Fruit fly (Drosophila melanogaster) whole organism, embryonic: ENCODE data around the gene CG32845.
A peak's percentile ranks its signal among the peaks of the same experiment; 100 is the strongest.

ENCODE experiments used
- Ada2b ChIP-seq: fragments of 200-800 bp; sonication (Bioruptor generic); IDR thresholded peaks from 2 replicates; pipeline ENCODE4 v1.3.6; 2022; ENCODE audit warnings: missing biosample characterization, missing genetic modification characterization
- B-H2 ChIP-seq: fragments of 200-800 bp; sonication (Bioruptor generic); optimal IDR thresholded peaks from 2 replicates; lab custom pipeline; 2018; ENCODE audit warnings: missing biosample characterization, mild to moderate bottlenecking, missing genetic modification characterization
- CG10462 ChIP-seq: fragments of 200-800 bp; sonication (Bioruptor generic); optimal IDR thresholded peaks from 2 replicates; lab custom pipeline; 2016; ENCODE audit warnings: missing biosample characterization, missing genetic modification characterization
- CG11398 ChIP-seq: fragments of 200-800 bp; sonication (Bioruptor generic); optimal IDR thresholded peaks from 2 replicates; lab custom pipeline; 2016; ENCODE audit warnings: missing biosample characterization, missing genetic modification characterization
- CG11695 ChIP-seq: fragments of 200-800 bp; sonication (Bioruptor generic); IDR thresholded peaks from 3 replicates; pipeline ENCODE4 v1.3.6; 2022; ENCODE audit warnings: missing biosample characterization, missing genetic modification characterization
- CG12659 ChIP-seq: fragments of 200-800 bp; sonication (Bioruptor generic); optimal IDR thresholded peaks from 3 replicates; lab custom pipeline; 2017; ENCODE audit warnings: mild to moderate bottlenecking, missing biosample characterization, missing genetic modification reagents, missing genetic modification characterization
- CG13775 ChIP-seq: fragments of 200-800 bp; sonication (Bioruptor generic); optimal IDR thresholded peaks from 3 replicates; lab custom pipeline; 2017; ENCODE audit warnings: missing biosample characterization, mild to moderate bottlenecking, missing genetic modification characterization
- CG18764 ChIP-seq: fragments of 200-800 bp; sonication (Bioruptor generic); optimal IDR thresholded peaks from 3 replicates; lab custom pipeline; 2016; ENCODE audit warnings: missing biosample characterization, missing genetic modification characterization
- CG2199 ChIP-seq: fragments of 200-800 bp; sonication (Bioruptor generic); IDR thresholded peaks from 3 replicates; pipeline ENCODE4 v1.3.6; 2022; ENCODE audit warnings: missing biosample characterization, missing genetic modification characterization
- CG30020 ChIP-seq: fragments of 200-800 bp; optimal IDR thresholded peaks from 2 replicates; lab custom pipeline; 2019; ENCODE audit warnings: missing biosample characterization, mild to moderate bottlenecking, missing genetic modification characterization, moderate library complexity
- CG3407 ChIP-seq: fragments of 200-800 bp; sonication (Bioruptor generic); optimal IDR thresholded peaks from 2 replicates; lab custom pipeline; 2018; ENCODE audit warnings: missing biosample characterization, mild to moderate bottlenecking, missing genetic modification characterization
- CG3838 ChIP-seq: fragments of 200-800 bp; sonication (Bioruptor generic); optimal IDR thresholded peaks from 3 replicates; lab custom pipeline; 2016; ENCODE audit warnings: missing biosample characterization, missing genetic modification characterization
- CG4820 ChIP-seq: fragments of 200-800 bp; sonication (Bioruptor generic); optimal IDR thresholded peaks from 3 replicates; lab custom pipeline; 2016; ENCODE audit warnings: missing biosample characterization, missing genetic modification characterization
- CG9609 ChIP-seq: fragments of 200-800 bp; sonication (Bioruptor generic); optimal IDR thresholded peaks from 3 replicates; lab custom pipeline; 2016; ENCODE audit warnings: missing biosample characterization, missing genetic modification characterization
- CG9932 ChIP-seq: fragments of 200-800 bp; sonication (Bioruptor generic); IDR thresholded peaks from 2 replicates; pipeline ENCODE4 v1.3.6; 2022; ENCODE audit warnings: missing biosample characterization, missing genetic modification characterization
- Deaf1 ChIP-seq: fragments of 200-800 bp; optimal IDR thresholded peaks from 3 replicates; lab custom pipeline; 2019; ENCODE audit warnings: missing biosample characterization, mild to moderate bottlenecking, missing genetic modification characterization, moderate library complexity
- Elba2 ChIP-seq: fragments of 200-800 bp; sonication (Bioruptor generic); optimal IDR thresholded peaks from 3 replicates; lab custom pipeline; 2016; ENCODE audit warnings: missing biosample characterization, missing genetic modification characterization
- Gug ChIP-seq: fragments of 200-800 bp; sonication (Bioruptor generic); IDR thresholded peaks from 4 replicates; pipeline ENCODE4 v1.3.6; 2022; ENCODE audit warnings: missing biosample characterization, missing genetic modification characterization
- HHEX ChIP-seq: fragments of 200-800 bp; sonication (Bioruptor generic); optimal IDR thresholded peaks from 3 replicates; lab custom pipeline; 2017; ENCODE audit warnings: missing biosample characterization, mild to moderate bottlenecking, missing genetic modification characterization, missing genetic modification reagents
- Hey ChIP-seq: fragments of 200-800 bp; sonication (Bioruptor generic); optimal IDR thresholded peaks from 3 replicates; lab custom pipeline; 2018; ENCODE audit warnings: missing biosample characterization, mild to moderate bottlenecking, missing genetic modification characterization
- Mad ChIP-seq: fragments of 200-800 bp; sonication (Bioruptor generic); optimal IDR thresholded peaks from 2 replicates; lab custom pipeline; 2016; ENCODE audit warnings: missing biosample characterization, missing genetic modification characterization
- PHDP ChIP-seq: fragments of 200-800 bp; sonication (Bioruptor generic); optimal IDR thresholded peaks from 3 replicates; lab custom pipeline; 2018; ENCODE audit warnings: missing biosample characterization, mild to moderate bottlenecking, missing genetic modification characterization, moderate library complexity
- Six4 ChIP-seq: fragments of 200-800 bp; sonication (Bioruptor generic); optimal IDR thresholded peaks from 2 replicates; lab custom pipeline; 2016; ENCODE audit warnings: missing biosample characterization, missing genetic modification characterization
- Trl ChIP-seq, 3 experiments: fragments of >200 bp in 2 of 3; fragments of 200-800 bp in 1 of 3; sonication (Bioruptor generic) in 1 of 3; optimal IDR thresholded peaks; 2 replicates in 1 of 3; 3 replicates in 2 of 3; lab custom pipeline; 2016 to 2017; ENCODE audit warnings: missing biosample characterization in 1 of 3, missing genetic modification characterization in 1 of 3
- ase ChIP-seq: fragments of 200-800 bp; sonication (Bioruptor generic); IDR thresholded peaks from 3 replicates; pipeline ENCODE4 v1.3.6; 2022; ENCODE audit warnings: missing biosample characterization, missing genetic modification characterization
- az2 ChIP-seq: fragments of 200-800 bp; sonication (Bioruptor generic); optimal IDR thresholded peaks from 3 replicates; lab custom pipeline; 2016; ENCODE audit warnings: missing biosample characterization, missing genetic modification characterization
- bbx ChIP-seq: fragments of 200-800 bp; sonication (Bioruptor generic); IDR thresholded peaks from 2 replicates; pipeline ENCODE4 v1.3.6; 2022; ENCODE audit warnings: missing biosample characterization, missing genetic modification characterization; ENCODE audit not compliant: partially characterized antibody
- br ChIP-seq: fragments of >200 bp; optimal IDR thresholded peaks from 2 replicates; lab custom pipeline; 2017
- caup ChIP-seq: fragments of 200-800 bp; sonication (Bioruptor generic); optimal IDR thresholded peaks from 3 replicates; lab custom pipeline; 2017; ENCODE audit warnings: missing biosample characterization, mild to moderate bottlenecking, missing genetic modification characterization, moderate library complexity; ENCODE audit not compliant: severe bottlenecking
- chif ChIP-seq, 2 experiments: fragments of 200-800 bp; sonication (Bioruptor generic); optimal IDR thresholded peaks; 3 replicates each; lab custom pipeline; 2016; ENCODE audit warnings: missing biosample characterization in 2 of 2, missing genetic modification characterization in 2 of 2
- ci ChIP-seq: fragments of 200-800 bp; sonication (Bioruptor generic); IDR thresholded peaks from 3 replicates; pipeline ENCODE4 v1.3.6; 2022; ENCODE audit warnings: missing biosample characterization, missing genetic modification characterization
- da ChIP-seq: fragments of 200-800 bp; sonication (Bioruptor generic); optimal IDR thresholded peaks from 2 replicates; lab custom pipeline; 2016; ENCODE audit warnings: missing biosample characterization, missing genetic modification characterization
- esg ChIP-seq: fragments of 200-800 bp; sonication (Bioruptor generic); conservative IDR thresholded peaks from 2 replicates; pipeline ENCODE4 v1.3.6; 2022; ENCODE audit warnings: missing biosample characterization, missing genetic modification characterization
- exex ChIP-seq: fragments of 200-800 bp; sonication (Bioruptor generic); optimal IDR thresholded peaks from 4 replicates; lab custom pipeline; 2018; ENCODE audit warnings: missing biosample characterization, mild to moderate bottlenecking, missing genetic modification characterization, moderate library complexity
- fd102C ChIP-seq: fragments of 200-800 bp; sonication (Bioruptor generic); optimal IDR thresholded peaks from 2 replicates; lab custom pipeline; 2018; ENCODE audit warnings: missing biosample characterization, mild to moderate bottlenecking, missing genetic modification characterization, moderate library complexity
- her ChIP-seq: fragments of 200-800 bp; sonication (Bioruptor generic); optimal IDR thresholded peaks from 2 replicates; lab custom pipeline; 2016; ENCODE audit warnings: missing biosample characterization, missing genetic modification characterization
- jigr1 ChIP-seq: fragments of 200-800 bp; sonication (Bioruptor generic); IDR thresholded peaks from 3 replicates; pipeline ENCODE4 v1.3.6; 2022; ENCODE audit warnings: missing biosample characterization, missing genetic modification characterization
- jing ChIP-seq: fragments of 200-800 bp; sonication (Bioruptor generic); optimal IDR thresholded peaks from 2 replicates; lab custom pipeline; 2018; ENCODE audit warnings: missing biosample characterization, mild to moderate bottlenecking, missing genetic modification characterization
- lab ChIP-seq: fragments of 200-800 bp; sonication (Bioruptor generic); optimal IDR thresholded peaks from 3 replicates; lab custom pipeline; 2017; ENCODE audit warnings: missing biosample characterization, missing genetic modification characterization, mild to moderate bottlenecking, moderate library complexity, missing genetic modification reagents
- pros ChIP-seq: fragments of 200-800 bp; sonication (Bioruptor generic); optimal IDR thresholded peaks from 3 replicates; lab custom pipeline; 2019; ENCODE audit warnings: missing biosample characterization, mild to moderate bottlenecking, missing genetic modification characterization, moderate library complexity
- pum ChIP-seq: fragments of 200-800 bp; sonication (Bioruptor generic); optimal IDR thresholded peaks from 2 replicates; lab custom pipeline; 2016; ENCODE audit warnings: missing biosample characterization, missing genetic modification characterization
- pzg ChIP-seq: fragments of 200-800 bp; sonication (Bioruptor generic); optimal IDR thresholded peaks from 3 replicates; lab custom pipeline; 2018; ENCODE audit warnings: missing biosample characterization, mild to moderate bottlenecking, missing genetic modification characterization, moderate library complexity
- row ChIP-seq: fragments of 200-800 bp; sonication (Bioruptor generic); IDR thresholded peaks from 3 replicates; pipeline ENCODE4 v1.3.6; 2022; ENCODE audit warnings: missing biosample characterization, missing genetic modification characterization
- schlank ChIP-seq: fragments of 200-800 bp; sonication (Bioruptor generic); optimal IDR thresholded peaks from 2 replicates; lab custom pipeline; 2018; ENCODE audit warnings: missing biosample characterization, mild to moderate bottlenecking, missing genetic modification characterization
- sima ChIP-seq: fragments of 200-800 bp; sonication (Bioruptor generic); optimal IDR thresholded peaks from 2 replicates; lab custom pipeline; 2016; ENCODE audit warnings: missing biosample characterization, missing genetic modification characterization
- slbo ChIP-seq: fragments of 200-800 bp; sonication (Bioruptor generic); IDR thresholded peaks from 2 replicates; pipeline ENCODE4 v1.3.6; 2022; ENCODE audit warnings: missing biosample characterization, missing genetic modification characterization
- slou ChIP-seq: fragments of 200-800 bp; sonication (Bioruptor generic); optimal IDR thresholded peaks from 3 replicates; lab custom pipeline; 2016; ENCODE audit warnings: missing biosample characterization, missing genetic modification characterization
- tll ChIP-seq, 2 experiments: fragments of 200-800 bp in 1 of 2; fragments of >200 bp in 1 of 2; sonication (Bioruptor generic) in 1 of 2; optimal IDR thresholded peaks; 2 replicates each; lab custom pipeline; 2017 to 2019; ENCODE audit warnings: missing biosample characterization in 2 of 2, missing genetic modification characterization in 2 of 2, mild to moderate bottlenecking in 1 of 2, moderate library complexity in 1 of 2
- yki ChIP-seq: fragments of >200 bp; optimal IDR thresholded peaks from 3 replicates; lab custom pipeline; 2018
- zen2 ChIP-seq: fragments of 200-800 bp; sonication (Bioruptor generic); IDR thresholded peaks from 3 replicates; pipeline ENCODE4 v1.3.6; 2022; ENCODE audit warnings: missing biosample characterization, missing genetic modification characterization; ENCODE audit not compliant: partially characterized antibody

Gene CG32845

DNA sequence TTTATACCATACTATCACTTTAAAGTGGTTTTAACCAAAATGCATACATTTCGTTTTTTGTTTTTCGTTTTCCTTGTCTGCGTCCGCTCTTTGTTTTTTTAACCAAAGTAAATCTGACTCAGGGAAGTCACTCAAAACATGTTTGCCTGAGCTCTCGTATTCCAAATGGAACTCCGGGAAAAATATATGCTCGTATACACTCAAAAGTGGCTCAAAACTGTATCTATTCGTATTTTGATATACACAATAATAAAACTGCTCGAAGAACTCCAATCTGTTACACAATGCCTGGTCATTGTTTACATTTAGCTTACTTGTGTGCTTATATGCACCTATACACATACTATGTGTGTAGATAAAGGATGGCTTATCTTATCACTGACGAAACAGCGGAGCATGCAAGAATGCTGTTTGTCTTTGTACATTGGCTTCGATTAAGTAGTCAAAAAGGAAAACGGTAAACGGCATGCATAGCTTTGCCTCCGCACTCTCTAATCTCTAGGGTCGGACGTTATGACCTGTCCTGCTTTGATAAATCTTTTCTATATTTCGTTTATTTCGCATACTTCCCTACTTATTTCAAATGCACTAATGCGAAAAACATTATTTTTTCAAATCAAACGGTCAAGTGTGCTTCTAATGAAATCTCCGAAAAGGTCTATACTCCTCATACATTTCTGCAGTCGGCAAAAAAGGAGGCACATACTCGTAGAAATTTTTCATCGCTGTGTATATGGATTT, 2.3 kb downstream of the CG32845 start, which contains the start of gene miple2 (continued):
- TF ChIP-seq jing = no peak
- TF ChIP-seq fd102C = peak; percentile 80
- TF ChIP-seq CG30020 (tag; lab: Kevin White, UChicago) = peak; percentile 13
- no peak for TF ChIP-seq ase
- TF ChIP-seq CG11695 (GFP tag; lab: Robert Waterston, UW) = peak; percentile 26; the same call in 1 of the 3 replicates
- TF ChIP-seq tll (GFP tag; optimal IDR thresholded peaks at IDR 0.05; lab: Kevin White, UChicago) = peak in 1 of 2 experiments; percentile 72
- TF ChIP-seq CG10462 = no peak
- TF ChIP-seq CG18764 (GFP tag; lab: Kevin White, UChicago) = peak; percentile 11
- no peak for TF ChIP-seq slou (GFP tag; lab: Kevin White, UChicago)
- TF ChIP-seq pros (GFP tag; lab: Kevin White, UChicago) = peak; percentile 76
- peak; percentile 56 for TF ChIP-seq HHEX (GFP tag; lab: Kevin White, UChicago)
- no peak for TF ChIP-seq da (GFP tag; lab: Kevin White, UChicago)
- peak; percentile 63 for TF ChIP-seq lab
- peak; percentile 35 for TF ChIP-seq az2 (GFP tag; lab: Kevin White, UChicago)
- TF ChIP-seq jigr1 = no peak
- TF ChIP-seq yki = no peak
- no peak for TF ChIP-seq Ada2b (GFP tag; lab: Robert Waterston, UW)
- peak; percentile 13 for TF ChIP-seq Mad (GFP tag; lab: Kevin White, UChicago)
- no peak for TF ChIP-seq B-H2
- no peak for TF ChIP-seq sima (GFP tag; lab: Kevin White, UChicago)
- no peak for TF ChIP-seq pzg (GFP tag; lab: Kevin White, UChicago)
- no peak for TF ChIP-seq Elba2 (GFP tag; lab: Kevin White, UChicago)
- TF ChIP-seq Deaf1 (tag; lab: Kevin White, UChicago) = peak; percentile 32
- no peak for TF ChIP-seq slbo
- TF ChIP-seq row (GFP tag; lab: Robert Waterston, UW) = peak; percentile 51; the same call in 2 of the 3 replicates
- no peak for TF ChIP-seq CG9932 (GFP tag; lab: Robert Waterston, UW)
- 0 out of 3 replicates have a peak, but pooled peaks have one; percentile 6 for TF ChIP-seq ci
- peak; percentile 48 for TF ChIP-seq Six4
- TF ChIP-seq CG11398 (GFP tag; lab: Kevin White, UChicago) = peak; percentile 71
- TF ChIP-seq PHDP (tag; lab: Kevin White, UChicago) = peak; percentile 53
- no peak for TF ChIP-seq br (lab: Kevin White, UChicago)
- peak; percentile 42 for TF ChIP-seq CG13775 (GFP tag; lab: Kevin White, UChicago)
- peak; percentile 32 for TF ChIP-seq CG3407 (GFP tag; lab: Kevin White, UChicago)
- no peak for TF ChIP-seq esg
- TF ChIP-seq caup = peak; percentile 28
- no peak for TF ChIP-seq CG9609
- peak; percentile 39 for TF ChIP-seq pum
- TF ChIP-seq exex (tag; lab: Kevin White, UChicago) = peak; percentile 65
- peak; percentile 52 for TF ChIP-seq CG12659 (GFP tag; lab: Kevin White, UChicago)
- TF ChIP-seq zen2 (GFP tag; lab: Robert Waterston, UW) = no peak
- TF ChIP-seq her (GFP tag; lab: Kevin White, UChicago) = no peak
- TF ChIP-seq chif (GFP tag; optimal IDR thresholded peaks at IDR 0.05; lab: Kevin White, UChicago) = peak; percentile 15 to 16
- no peak for TF ChIP-seq Trl (optimal IDR thresholded peaks at IDR 0.05; lab: Kevin White, UChicago)
- TF ChIP-seq Trl (GFP tag; optimal IDR thresholded peaks at IDR 0.05; lab: Kevin White, UChicago) = peak; percentile 49
- TF ChIP-seq Hey (tag; lab: Kevin White, UChicago) = peak; percentile 23
- no peak for TF ChIP-seq Gug (GFP tag; lab: Robert Waterston, UW)
- peak; percentile 59 for TF ChIP-seq bbx (GFP tag; lab: Robert Waterston, UW)
- TF ChIP-seq CG4820 (GFP tag; lab: Kevin White, UChicago) = peak; percentile 38
- TF ChIP-seq CG3838 (GFP tag; lab: Kevin White, UChicago) = no peak
- TF ChIP-seq CG2199 (GFP tag; lab: Robert Waterston, UW) = no peak
- no peak for TF ChIP-seq schlank (tag; lab: Kevin White, UChicago)
